Worm (Caenorhabditis elegans) whole organism, L1 larva: ENCODE measurements around the gene fsn-1.
A peak's percentile ranks its signal among the peaks of the same experiment; 100 is the strongest.

Experiments
- C04F5.9 ChIP-seq: sonication (generic microtip); optimal IDR thresholded peaks from 2 replicates; lab custom pipeline; 2016; ENCODE audit warnings: missing genetic modification characterization, missing compliant biosample characterization
- C16A3.4 ChIP-seq: fragments of 150-350 bp; optimal IDR thresholded peaks from 2 replicates; lab custom pipeline; 2014; ENCODE audit warnings: missing biosample characterization, missing genetic modification characterization
- Y116A8C.19 ChIP-seq: sonication (generic microtip); optimal IDR thresholded peaks from 2 replicates; lab custom pipeline; 2016; ENCODE audit warnings: missing compliant biosample characterization, missing genetic modification characterization, borderline replicate concordance
- aha-1 ChIP-seq: fragments of 150-350 bp; optimal IDR thresholded peaks from 2 replicates; lab custom pipeline; 2014; ENCODE audit warnings: missing biosample characterization, missing genetic modification characterization
- alr-1 ChIP-seq: fragments of 200-800 bp; sonication (Bioruptor generic); optimal IDR thresholded peaks from 2 replicates; lab custom pipeline; 2018; ENCODE audit warnings: borderline replicate concordance, mild to moderate bottlenecking, missing genetic modification characterization, missing compliant biosample characterization
- aly-2 ChIP-seq: fragments of 150-350 bp; optimal IDR thresholded peaks from 2 replicates; lab custom pipeline; 2014; ENCODE audit warnings: missing biosample characterization, missing genetic modification characterization
- ama-1 ChIP-seq: fragments of 150-350 bp; optimal IDR thresholded peaks from 2 replicates; lab custom pipeline; 2014
- blmp-1 ChIP-seq: fragments of 150-350 bp; optimal IDR thresholded peaks from 2 replicates; lab custom pipeline; 2014; ENCODE audit warnings: missing biosample characterization, missing genetic modification characterization
- ceh-63 ChIP-seq: fragments of 200-800 bp; sonication (Bioruptor generic); optimal IDR thresholded peaks from 2 replicates; lab custom pipeline; 2018; ENCODE audit warnings: mild to moderate bottlenecking, missing genetic modification characterization, missing compliant biosample characterization
- ceh-8 ChIP-seq: fragments of 200-800 bp; sonication (Bioruptor generic); optimal IDR thresholded peaks from 2 replicates; lab custom pipeline; 2018; ENCODE audit warnings: mild to moderate bottlenecking, missing genetic modification characterization, moderate library complexity, missing compliant biosample characterization
- ceh-82 ChIP-seq, 3 experiments: fragments of 150-350 bp in 1 of 3; sonication (generic microtip) in 2 of 3; optimal IDR thresholded peaks; 2 replicates each; lab custom pipeline; 2014 to 2017; ENCODE audit warnings: missing biosample characterization in 3 of 3, missing genetic modification characterization in 3 of 3
- ceh-88 ChIP-seq: fragments of 200-800 bp; sonication (Bioruptor generic); IDR thresholded peaks from 2 replicates; pipeline ENCODE4 v1.3.6; 2022; ENCODE audit warnings: missing genetic modification characterization, missing compliant biosample characterization
- ceh-90 ChIP-seq: sonication (generic microtip); optimal IDR thresholded peaks from 2 replicates; lab custom pipeline; 2016; ENCODE audit warnings: missing genetic modification characterization, missing compliant biosample characterization
- dpl-1 ChIP-seq, 3 experiments: fragments of 150-350 bp in 2 of 3; sonication (generic microtip) in 1 of 3; optimal IDR thresholded peaks; 2 replicates each; lab custom pipeline; 2014 to 2017; ENCODE audit warnings: missing biosample characterization in 3 of 3, missing genetic modification characterization in 3 of 3, missing genetic modification reagents in 3 of 3
- dsc-1 ChIP-seq: sonication (generic microtip); optimal IDR thresholded peaks from 2 replicates; lab custom pipeline; 2016; ENCODE audit warnings: mild to moderate bottlenecking, missing genetic modification characterization, missing compliant biosample characterization
- efl-1 ChIP-seq, 4 experiments: fragments of 150-350 bp; optimal IDR thresholded peaks in 3 of 4; peaks in 1 of 4; 1 replicate in 1 of 4; 2 replicates in 3 of 4; lab custom pipeline; 2014; ENCODE audit warnings: missing biosample characterization in 2 of 4, missing genetic modification characterization in 2 of 4, missing genetic modification reagents in 2 of 4
- elt-2 ChIP-seq: sonication (generic microtip); optimal IDR thresholded peaks from 2 replicates; lab custom pipeline; 2016; ENCODE audit warnings: missing genetic modification characterization, mild to moderate bottlenecking, inconsistent platforms, missing compliant biosample characterization, missing genetic modification reagents
- ets-5 ChIP-seq: fragments of 200-800 bp; sonication (Bioruptor generic); IDR thresholded peaks from 2 replicates; pipeline ENCODE4 v1.3.6; 2022; ENCODE audit warnings: missing genetic modification characterization, missing compliant biosample characterization
- fkh-10 ChIP-seq: sonication (generic microtip); optimal IDR thresholded peaks from 2 replicates; lab custom pipeline; 2017; ENCODE audit warnings: missing biosample characterization, missing genetic modification reagents, missing genetic modification characterization
- fkh-4 ChIP-seq: sonication (generic microtip); optimal IDR thresholded peaks from 2 replicates; lab custom pipeline; 2016; ENCODE audit warnings: missing compliant biosample characterization, missing genetic modification characterization, borderline replicate concordance
- fkh-8 ChIP-seq: sonication (generic microtip); optimal IDR thresholded peaks from 2 replicates; lab custom pipeline; 2016; ENCODE audit warnings: mild to moderate bottlenecking, missing genetic modification characterization, missing compliant biosample characterization
- grh-1 ChIP-seq: fragments of 200-800 bp; sonication (Bioruptor generic); IDR thresholded peaks from 2 replicates; pipeline ENCODE4 v1.3.6; 2022; ENCODE audit warnings: missing genetic modification reagents, missing genetic modification characterization, missing compliant biosample characterization
- hpl-2 ChIP-seq: fragments of 150-350 bp; optimal IDR thresholded peaks from 2 replicates; lab custom pipeline; 2014; ENCODE audit warnings: missing biosample characterization, missing genetic modification reagents, missing genetic modification characterization
- isw-1 ChIP-seq: fragments of 200-800 bp; sonication (Bioruptor generic); IDR thresholded peaks from 2 replicates; pipeline ENCODE4 v1.3.6; 2022; ENCODE audit warnings: missing genetic modification characterization, missing compliant biosample characterization
- jun-1 ChIP-seq: fragments of 150-350 bp; optimal IDR thresholded peaks from 2 replicates; lab custom pipeline; 2014; ENCODE audit warnings: missing biosample characterization, missing genetic modification reagents, missing genetic modification characterization
- lin-14 ChIP-seq: fragments of 200-800 bp; sonication (Bioruptor generic); optimal IDR thresholded peaks from 2 replicates; lab custom pipeline; 2018; ENCODE audit warnings: mild to moderate bottlenecking, missing genetic modification characterization, moderate library complexity, missing compliant biosample characterization
- lin-35 ChIP-seq, 2 experiments: fragments of 150-350 bp; optimal IDR thresholded peaks; 2 replicates each; lab custom pipeline; 2014; ENCODE audit warnings: missing biosample characterization in 2 of 2, missing genetic modification characterization in 2 of 2, missing genetic modification reagents in 2 of 2
- lin-39 ChIP-seq: fragments of 150-350 bp; optimal IDR thresholded peaks from 2 replicates; lab custom pipeline; 2014; ENCODE audit warnings: missing biosample characterization, missing genetic modification reagents, missing genetic modification characterization
- lsy-2 ChIP-seq, 2 experiments: fragments of 150-350 bp; optimal IDR thresholded peaks; 2 replicates each; lab custom pipeline; 2014; ENCODE audit warnings: missing biosample characterization in 2 of 2, missing genetic modification characterization in 2 of 2
- mdl-1 ChIP-seq, 2 experiments: fragments of 150-350 bp; optimal IDR thresholded peaks; 2 replicates each; lab custom pipeline; 2014 to 2017; ENCODE audit warnings: missing biosample characterization in 2 of 2, missing genetic modification characterization in 2 of 2, inconsistent platforms in 1 of 2
- mef-2 ChIP-seq: fragments of 150-350 bp; optimal IDR thresholded peaks from 2 replicates; lab custom pipeline; 2014; ENCODE audit warnings: missing biosample characterization, missing genetic modification characterization
- nhr-11 ChIP-seq: fragments of 150-350 bp; optimal IDR thresholded peaks from 2 replicates; lab custom pipeline; 2014; ENCODE audit warnings: missing biosample characterization, missing genetic modification characterization
- nhr-19 ChIP-seq: fragments of 200-800 bp; sonication (Bioruptor generic); conservative IDR thresholded peaks from 2 replicates; pipeline ENCODE4 v1.3.6; 2022; ENCODE audit warnings: missing genetic modification characterization, missing compliant biosample characterization
- nhr-237 ChIP-seq: fragments of 150-350 bp; optimal IDR thresholded peaks from 2 replicates; lab custom pipeline; 2014; ENCODE audit warnings: missing biosample characterization, missing genetic modification characterization
- nhr-47 ChIP-seq: sonication (generic microtip); optimal IDR thresholded peaks from 2 replicates; lab custom pipeline; 2016; ENCODE audit warnings: mild to moderate bottlenecking, missing genetic modification characterization, moderate library complexity, missing compliant biosample characterization
- nhr-71 ChIP-seq: sonication (generic microtip); optimal IDR thresholded peaks from 2 replicates; lab custom pipeline; 2016; ENCODE audit warnings: mild to moderate bottlenecking, missing genetic modification characterization, moderate library complexity, missing compliant biosample characterization
- nhr-76 ChIP-seq: sonication (generic microtip); optimal IDR thresholded peaks from 2 replicates; lab custom pipeline; 2017; ENCODE audit warnings: missing biosample characterization, missing genetic modification characterization
- nhr-77 ChIP-seq: fragments of 150-350 bp; optimal IDR thresholded peaks from 2 replicates; lab custom pipeline; 2014; ENCODE audit warnings: missing biosample characterization, missing genetic modification characterization
- nhr-90 ChIP-seq: sonication (generic microtip); optimal IDR thresholded peaks from 2 replicates; lab custom pipeline; 2016; ENCODE audit warnings: mild to moderate bottlenecking, missing genetic modification characterization, missing compliant biosample characterization; ENCODE audit not compliant: poor library complexity
- pqm-1 ChIP-seq: sonication (generic microtip); optimal IDR thresholded peaks from 3 replicates; lab custom pipeline; 2017; ENCODE audit warnings: missing biosample characterization, missing genetic modification characterization
- rnt-1 ChIP-seq: sonication (generic microtip); optimal IDR thresholded peaks from 2 replicates; lab custom pipeline; 2016; ENCODE audit warnings: mild to moderate bottlenecking, missing genetic modification characterization, moderate library complexity, missing compliant biosample characterization
- snpc-4 ChIP-seq: fragments of 150-350 bp; optimal IDR thresholded peaks from 2 replicates; lab custom pipeline; 2014; ENCODE audit warnings: missing biosample characterization, missing genetic modification characterization
- snu-23 ChIP-seq: sonication (generic microtip); optimal IDR thresholded peaks from 2 replicates; lab custom pipeline; 2016; ENCODE audit warnings: missing genetic modification characterization, missing compliant biosample characterization
- sptf-1 ChIP-seq: fragments of 150-350 bp; optimal IDR thresholded peaks from 2 replicates; lab custom pipeline; 2014; ENCODE audit warnings: missing biosample characterization, missing genetic modification characterization
- sup-37 ChIP-seq: fragments of 200-800 bp; sonication (Bioruptor generic); optimal IDR thresholded peaks from 2 replicates; lab custom pipeline; 2018; ENCODE audit warnings: mild to moderate bottlenecking, missing genetic modification characterization, missing compliant biosample characterization
- swsn-7 ChIP-seq: sonication (generic microtip); optimal IDR thresholded peaks from 2 replicates; lab custom pipeline; 2016; ENCODE audit warnings: missing genetic modification characterization, missing compliant biosample characterization
- tbx-2 ChIP-seq: sonication (generic microtip); optimal IDR thresholded peaks from 2 replicates; lab custom pipeline; 2016; ENCODE audit warnings: missing genetic modification characterization, missing compliant biosample characterization
- tlp-1 ChIP-seq: fragments of 150-350 bp; optimal IDR thresholded peaks from 2 replicates; lab custom pipeline; 2014; ENCODE audit warnings: missing biosample characterization, missing genetic modification characterization
- unc-30 ChIP-seq: sonication (generic microtip); optimal IDR thresholded peaks from 2 replicates; lab custom pipeline; 2017; ENCODE audit warnings: missing biosample characterization, missing genetic modification characterization
- unc-62 ChIP-seq: fragments of 150-350 bp; optimal IDR thresholded peaks from 2 replicates; lab custom pipeline; 2014; ENCODE audit warnings: missing biosample characterization, missing genetic modification reagents, missing genetic modification characterization
- unc-86 ChIP-seq: sonication (generic microtip); optimal IDR thresholded peaks from 2 replicates; lab custom pipeline; 2016; ENCODE audit warnings: missing genetic modification characterization, missing compliant biosample characterization
- vab-15 ChIP-seq: sonication (generic microtip); optimal IDR thresholded peaks from 2 replicates; lab custom pipeline; 2017; ENCODE audit warnings: missing genotype, mild to moderate bottlenecking, missing genetic modification characterization, missing compliant biosample characterization
- xbp-1 ChIP-seq: sonication (generic microtip); optimal IDR thresholded peaks from 2 replicates; lab custom pipeline; 2016; ENCODE audit warnings: missing genetic modification characterization, missing compliant biosample characterization
- ztf-4 ChIP-seq: fragments of 150-350 bp; optimal IDR thresholded peaks from 2 replicates; lab custom pipeline; 2014; ENCODE audit warnings: missing biosample characterization, missing genetic modification characterization

fsn-1 gene

ce11 chrIII:4950345-4950744 lies 13.2 kb downstream of the fsn-1 start:
- TF ChIP-seq dpl-1 (GFP tag; optimal IDR thresholded peaks at IDR 0.05; lab: Kevin White, UChicago) (peak; percentile 5 to 34 (median 31)), swsn-7 (tag; lab: Kevin White, UChicago) (peak; percentile 44), Y116A8C.19 (no peak), unc-86 (tag; lab: Kevin White, UChicago) (peak; percentile 49), elt-2 (tag; lab: Kevin White, UChicago) (no peak), lsy-2 (tag; optimal IDR thresholded peaks at IDR 0.05; lab: Kevin White, UChicago) (peak; percentile 25 to 57), nhr-90 (tag; lab: Kevin White, UChicago) (no peak), C16A3.4 (tag; lab: Kevin White, UChicago) (no peak), ama-1 (no peak), alr-1 (tag; lab: Kevin White, UChicago) (no peak), ceh-90 (tag; lab: Kevin White, UChicago) (no peak), ztf-4 (tag; lab: Kevin White, UChicago) (no peak), unc-62 (GFP tag; lab: Kevin White, UChicago) (no peak), ceh-8 (GFP tag; lab: Kevin White, UChicago) (no peak), rnt-1 (peak; percentile 41), tbx-2 (tag; lab: Kevin White, UChicago) (peak; percentile 32), ceh-88 (GFP tag; lab: Robert Waterston, UW) (no peak), nhr-77 (tag; lab: Kevin White, UChicago) (no peak), ceh-63 (GFP tag; lab: Kevin White, UChicago) (no peak), xbp-1 (tag; lab: Kevin White, UChicago) (peak; percentile 16), nhr-47 (tag; lab: Kevin White, UChicago) (peak; percentile 47), efl-1 (optimal IDR thresholded peaks at IDR 0.05; lab: Kevin White, UChicago) (peak; percentile 40 to 48), efl-1 (GFP tag; optimal IDR thresholded peaks at IDR 0.05 in 1 of 2; lab: Kevin White, UChicago) (peak in 1 of 2 experiments; percentile 31), sptf-1 (tag; lab: Kevin White, UChicago) (no peak), nhr-19 (no peak), ceh-82 (tag; optimal IDR thresholded peaks at IDR 0.05; lab: Kevin White, UChicago) (peak in 2 of 3 experiments; percentile 22 to 47), aly-2 (tag; lab: Kevin White, UChicago) (no peak), mdl-1 (tag; optimal IDR thresholded peaks at IDR 0.05; lab: Kevin White, UChicago) (peak in 1 of 2 experiments; percentile 19), nhr-71 (tag; lab: Kevin White, UChicago) (peak; percentile 63), nhr-76 (no peak), ets-5 (no peak), lin-39 (tag; lab: Kevin White, UChicago) (no peak), nhr-11 (no peak), fkh-4 (tag; lab: Kevin White, UChicago) (no peak), lin-14 (GFP tag; lab: Kevin White, UChicago) (peak; percentile 89), hpl-2 (GFP tag; lab: Kevin White, UChicago) (no peak), nhr-237 (tag; lab: Kevin White, UChicago) (no peak), mef-2 (tag; lab: Kevin White, UChicago) (no peak), pqm-1 (no peak), vab-15 (no peak), C04F5.9 (tag; lab: Kevin White, UChicago) (no peak), sup-37 (GFP tag; lab: Kevin White, UChicago) (no peak), aha-1 (no peak), grh-1 (GFP tag; lab: Robert Waterston, UW) (no peak), fkh-8 (tag; lab: Kevin White, UChicago) (peak; percentile 77), unc-30 (tag; lab: Kevin White, UChicago) (no peak), lin-35 (GFP tag; optimal IDR thresholded peaks at IDR 0.05; lab: Kevin White, UChicago) (peak; percentile 36 to 56), dsc-1 (tag; lab: Kevin White, UChicago) (no peak), blmp-1 (tag; lab: Kevin White, UChicago) (no peak), isw-1 (GFP tag; lab: Robert Waterston, UW) (peak; percentile 29), snu-23 (GFP tag; lab: Kevin White, UChicago) (peak; percentile 57), snpc-4 (tag; lab: Kevin White, UChicago) (peak; percentile 15), jun-1 (no peak), tlp-1 (tag; lab: Kevin White, UChicago) (no peak), fkh-10 (GFP tag; lab: Kevin White, UChicago) (peak; percentile 1)
